Worm (Caenorhabditis elegans): ENCODE data around the gene C31H1.2.

Gene C31H1.2

ce11 chrIV:5753954-5754543, 37.0 kb upstream of the C31H1.2 start (continued):
- TF ChIP-seq unc-42 (tag; optimal IDR thresholded peaks at IDR 0.05), result peak; percentile 11
- no peak for TF ChIP-seq odd-2 (tag; optimal IDR thresholded peaks at IDR 0.05)
- TF ChIP-seq nhr-11 (tag; optimal IDR thresholded peaks at IDR 0.05), result no peak
- no peak for TF ChIP-seq ceh-19 (GFP tag; optimal IDR thresholded peaks at IDR 0.05)
- TF ChIP-seq dmd-4 (tag; optimal IDR thresholded peaks at IDR 0.05; ENCODE audit: borderline replicate concordance), result no peak
- peak; percentile 49 for TF ChIP-seq ref-2 (tag; optimal IDR thresholded peaks at IDR 0.05)
- no peak for TF ChIP-seq ceh-24 (tag; optimal IDR thresholded peaks at IDR 0.05)
- no peak for TF ChIP-seq lin-11 (tag; optimal IDR thresholded peaks at IDR 0.05)
- TF ChIP-seq pha-4 (tag; optimal IDR thresholded peaks at IDR 0.05), result no peak
- no peak for TF ChIP-seq pag-3 (tag; optimal IDR thresholded peaks at IDR 0.05; ENCODE audit: borderline replicate concordance)
- TF ChIP-seq K02D7.2 (tag; optimal IDR thresholded peaks at IDR 0.05), result no peak
- peak; percentile 73 for TF ChIP-seq pros-1 (tag; optimal IDR thresholded peaks at IDR 0.05)
- no peak for TF ChIP-seq unc-3 (GFP tag; conservative IDR thresholded peaks at IDR 0.05)
- no peak for TF ChIP-seq unc-3 (tag; optimal IDR thresholded peaks at IDR 0.05)
- no peak for TF ChIP-seq fax-1 (tag; optimal IDR thresholded peaks at IDR 0.05)
- no peak for TF ChIP-seq hlh-8 (tag; optimal IDR thresholded peaks at IDR 0.05)
- TF ChIP-seq ceh-31 (tag; optimal IDR thresholded peaks at IDR 0.05), result peak; percentile 59
- TF ChIP-seq zip-5 (tag; optimal IDR thresholded peaks at IDR 0.05), result no peak
- TF ChIP-seq ceh-6 (GFP tag; optimal IDR thresholded peaks at IDR 0.05), result no peak
- TF ChIP-seq ttx-3 (tag; optimal IDR thresholded peaks at IDR 0.05), result no peak
- no peak for TF ChIP-seq Y22D7AL.16 (tag; optimal IDR thresholded peaks at IDR 0.05)
- no peak for TF ChIP-seq unc-86 (tag; optimal IDR thresholded peaks at IDR 0.05)
- TF ChIP-seq pat-9 (tag; optimal IDR thresholded peaks at IDR 0.05), result no peak
- peak; percentile 40 for TF ChIP-seq unc-55 (GFP tag; optimal IDR thresholded peaks at IDR 0.05)
- no peak for TF ChIP-seq F13H6.1 (tag; optimal IDR thresholded peaks at IDR 0.05)
- peak; percentile 44 for TF ChIP-seq ceh-18 (tag; optimal IDR thresholded peaks at IDR 0.05)

- TF ChIP-seq ceh-31 (tag; optimal IDR thresholded peaks at IDR 0.05), result peak; percentile 43
- no peak for TF ChIP-seq npax-4 (tag; optimal IDR thresholded peaks at IDR 0.05)
These were observed 36.3 kb upstream of the C31H1.2 start for ce11 chrIV:5754821-5755220.

- TF ChIP-seq hlh-30 (tag; optimal IDR thresholded peaks at IDR 0.05; ENCODE audit: insufficient read depth), result no peak
- no peak for TF ChIP-seq ceh-24 (tag; optimal IDR thresholded peaks at IDR 0.05)
- no peak for TF ChIP-seq fkh-6 (tag; optimal IDR thresholded peaks at IDR 0.05)
- TF ChIP-seq mec-3 (tag; optimal IDR thresholded peaks at IDR 0.05; ENCODE audit: borderline replicate concordance), result no peak
- no peak for TF ChIP-seq elt-4 (tag; optimal IDR thresholded peaks at IDR 0.05)
These were observed 35.2 kb upstream of the C31H1.2 start for ce11 chrIV:5755922-5756321.

ce11 chrIV:5757762-5758161, 33.3 kb upstream of the C31H1.2 start, which contains the start of gene nhr-46:
TSS of gene nhr-46 (minus strand) at chrIV:5757862.
- TF ChIP-seq ref-2 (tag; optimal IDR thresholded peaks at IDR 0.05) (no peak), nhr-232 (tag; optimal IDR thresholded peaks at IDR 0.05) (no peak), nhr-11 (tag; optimal IDR thresholded peaks at IDR 0.05) (no peak), gmeb-2 (tag; optimal IDR thresholded peaks at IDR 0.05) (no peak), hlh-8 (tag; optimal IDR thresholded peaks at IDR 0.05) (no peak), ceh-31 (tag; optimal IDR thresholded peaks at IDR 0.05) (no peak)

- TF ChIP-seq lin-11 (tag; optimal IDR thresholded peaks at IDR 0.05), result no peak
- TF ChIP-seq ceh-19 (GFP tag; optimal IDR thresholded peaks at IDR 0.05), result no peak
- no peak for TF ChIP-seq K02D7.2 (tag; optimal IDR thresholded peaks at IDR 0.05)
- TF ChIP-seq sdc-2 (tag; optimal IDR thresholded peaks at IDR 0.05), result no peak
- TF ChIP-seq ceh-24 (tag; optimal IDR thresholded peaks at IDR 0.05), result no peak
- no peak for TF ChIP-seq madf-2 (tag; optimal IDR thresholded peaks at IDR 0.05)
- no peak for TF ChIP-seq eyg-1 (tag; optimal IDR thresholded peaks at IDR 0.05)
- no peak for TF ChIP-seq dmd-4 (tag; optimal IDR thresholded peaks at IDR 0.05; ENCODE audit: borderline replicate concordance)
- TF ChIP-seq zip-5 (tag; optimal IDR thresholded peaks at IDR 0.05), result no peak
- no peak for TF ChIP-seq ahr-1 (tag; optimal IDR thresholded peaks at IDR 0.05)
- no peak for TF ChIP-seq ref-2 (tag; optimal IDR thresholded peaks at IDR 0.05)
- TF ChIP-seq odd-2 (tag; optimal IDR thresholded peaks at IDR 0.05), result no peak
- no peak for TF ChIP-seq tbx-2 (tag; optimal IDR thresholded peaks at IDR 0.05)
- no peak for TF ChIP-seq ceh-14 (tag; optimal IDR thresholded peaks at IDR 0.05)
- no peak for TF ChIP-seq nhr-11 (tag; optimal IDR thresholded peaks at IDR 0.05)
- no peak for TF ChIP-seq fkh-10 (GFP tag; optimal IDR thresholded peaks at IDR 0.05)
These were observed 32.4 kb upstream of the C31H1.2 start for ce11 chrIV:5758695-5759094.

Measured in whole organism, late embryonic.